Worm (Caenorhabditis elegans) whole organism, mixed stage, embryonic: Measurements from ENCODE around the gene str-124.

Source experiments
- M03D4.4 ChIP-seq: sonication (generic microtip); optimal IDR thresholded peaks from 2 replicates; lab custom pipeline; 2017; ENCODE audit warnings: mild to moderate bottlenecking, missing genetic modification characterization, missing compliant biosample characterization
- flh-1 ChIP-seq: fragments of 200-800 bp; sonication (Bioruptor generic); optimal IDR thresholded peaks from 2 replicates; lab custom pipeline; 2018; ENCODE audit warnings: mild to moderate bottlenecking, missing genetic modification characterization, moderate library complexity, missing compliant biosample characterization
- nhr-237 ChIP-seq: fragments of 150-350 bp; optimal IDR thresholded peaks from 2 replicates; lab custom pipeline; 2014; ENCODE audit warnings: missing biosample characterization, missing genetic modification characterization
- snpc-4 ChIP-seq: fragments of 150-350 bp; optimal IDR thresholded peaks from 2 replicates; lab custom pipeline; 2014; ENCODE audit warnings: missing biosample characterization, missing genetic modification characterization
- unc-39 ChIP-seq: fragments of 150-350 bp; optimal IDR thresholded peaks from 2 replicates; lab custom pipeline; 2014; ENCODE audit warnings: missing biosample characterization, missing genetic modification characterization

- TF ChIP-seq unc-39 (tag; lab: Kevin White, UChicago) (no peak), nhr-237 (no peak), M03D4.4 (no peak), snpc-4 (tag; lab: Kevin White, UChicago) (no peak), flh-1 (GFP tag; lab: Kevin White, UChicago) (no peak)
These were observed 25.8 kb downstream of the str-124 start, which contains the start of gene gei-3 for ce11 chrX:12813539-12813938.
